Fruit fly (Drosophila melanogaster) whole organism, pupa: Measurements from ENCODE around the gene CG12607.
A peak's percentile ranks its signal among the peaks of the same experiment; 100 is the strongest.

Source experiments
- CG10348 ChIP-seq: fragments of 200-800 bp; sonication (Bioruptor generic); IDR thresholded peaks from 2 replicates; pipeline ENCODE4 v1.3.6; 2022; ENCODE audit warnings: missing biosample characterization, missing genetic modification characterization
- CG12605 ChIP-seq: fragments of 200-800 bp; sonication (Bioruptor generic); IDR thresholded peaks from 2 replicates; pipeline ENCODE4 v1.3.6; 2022; ENCODE audit warnings: missing biosample characterization, missing genetic modification characterization
- CG13204 ChIP-seq: fragments of 200-800 bp; sonication (Bioruptor generic); optimal IDR thresholded peaks from 2 replicates; lab custom pipeline; 2018; ENCODE audit warnings: missing biosample characterization, mild to moderate bottlenecking, missing genetic modification characterization, moderate library complexity
- CG14655 ChIP-seq: fragments of 200-800 bp; sonication (Bioruptor generic); optimal IDR thresholded peaks from 3 replicates; lab custom pipeline; 2017; ENCODE audit warnings: mild to moderate bottlenecking, missing biosample characterization, missing genetic modification reagents, missing genetic modification characterization
- CG15710 ChIP-seq: fragments of 200-800 bp; sonication (Bioruptor generic); optimal IDR thresholded peaks from 2 replicates; lab custom pipeline; 2018; ENCODE audit warnings: missing biosample characterization, mild to moderate bottlenecking, missing genetic modification characterization, moderate library complexity
- CG17806 ChIP-seq: fragments of 200-800 bp; sonication (Bioruptor generic); optimal IDR thresholded peaks from 2 replicates; lab custom pipeline; 2018; ENCODE audit warnings: missing biosample characterization, mild to moderate bottlenecking, missing genetic modification characterization, moderate library complexity
- CG32121 ChIP-seq: fragments of 200-800 bp; sonication (Bioruptor generic); IDR thresholded peaks from 2 replicates; pipeline ENCODE4 v1.3.6; 2022; ENCODE audit warnings: missing biosample characterization, missing genetic modification characterization
- CG34367 ChIP-seq: fragments of 200-800 bp; sonication (Bioruptor generic); optimal IDR thresholded peaks from 2 replicates; lab custom pipeline; 2018; ENCODE audit warnings: missing biosample characterization, mild to moderate bottlenecking, missing genetic modification characterization
- CG4496 ChIP-seq: fragments of 200-800 bp; sonication (Bioruptor generic); IDR thresholded peaks from 3 replicates; pipeline ENCODE4 v1.3.6; 2022; ENCODE audit warnings: missing biosample characterization, missing genetic modification characterization
- CG8159 ChIP-seq: fragments of 200-800 bp; sonication (Bioruptor generic); optimal IDR thresholded peaks from 3 replicates; lab custom pipeline; 2018; ENCODE audit warnings: missing biosample characterization, mild to moderate bottlenecking, missing genetic modification characterization, moderate library complexity
- CG8301 ChIP-seq: fragments of 200-800 bp; sonication (Bioruptor generic); optimal IDR thresholded peaks from 2 replicates; lab custom pipeline; 2018; ENCODE audit warnings: missing biosample characterization, mild to moderate bottlenecking, missing genetic modification characterization
- CG9948 ChIP-seq: fragments of 200-800 bp; sonication (Bioruptor generic); optimal IDR thresholded peaks from 2 replicates; lab custom pipeline; 2018; ENCODE audit warnings: missing biosample characterization, mild to moderate bottlenecking, missing genetic modification characterization, moderate library complexity
- D1 ChIP-seq: fragments of 200-800 bp; sonication (Bioruptor generic); optimal IDR thresholded peaks from 2 replicates; lab custom pipeline; 2018; ENCODE audit warnings: missing biosample characterization, mild to moderate bottlenecking, missing genetic modification characterization, moderate library complexity
- EcR ChIP-seq: fragments of 200-800 bp; sonication (Bioruptor generic); optimal IDR thresholded peaks from 3 replicates; lab custom pipeline; 2019; ENCODE audit warnings: missing biosample characterization, missing genetic modification characterization, mild to moderate bottlenecking, moderate library complexity, missing genetic modification reagents
- Ets98B ChIP-seq: fragments of 200-800 bp; sonication (Bioruptor generic); IDR thresholded peaks from 2 replicates; pipeline ENCODE4 v1.3.6; 2022; ENCODE audit warnings: missing biosample characterization, missing genetic modification characterization
- Pif1A ChIP-seq: fragments of 200-800 bp; sonication (Bioruptor generic); optimal IDR thresholded peaks from 3 replicates; lab custom pipeline; 2016; ENCODE audit warnings: missing biosample characterization, missing genetic modification characterization
- Pif1B ChIP-seq: fragments of 200-800 bp; sonication (Bioruptor generic); optimal IDR thresholded peaks from 3 replicates; lab custom pipeline; 2016; ENCODE audit warnings: missing biosample characterization, missing genetic modification characterization
- Snoo ChIP-seq: fragments of 200-800 bp; sonication (Bioruptor generic); optimal IDR thresholded peaks from 3 replicates; lab custom pipeline; 2017; ENCODE audit warnings: missing biosample characterization, mild to moderate bottlenecking, missing genetic modification characterization, inconsistent platforms
- fd96Ca ChIP-seq: fragments of 200-800 bp; sonication (Bioruptor generic); IDR thresholded peaks from 3 replicates; pipeline ENCODE4 v1.3.6; 2022; ENCODE audit warnings: missing biosample characterization, missing genetic modification characterization
- gl ChIP-seq: fragments of 200-800 bp; sonication (Bioruptor generic); optimal IDR thresholded peaks from 2 replicates; lab custom pipeline; 2018; ENCODE audit warnings: missing biosample characterization, mild to moderate bottlenecking, missing genetic modification characterization
- rn ChIP-seq: fragments of 200-800 bp; sonication (Bioruptor generic); IDR thresholded peaks from 2 replicates; pipeline ENCODE4 v1.3.6; 2022; ENCODE audit warnings: missing biosample characterization, missing genetic modification characterization

Gene CG12607

dm6 chr3L:4479938-4480337 lies 33.6 kb downstream of the CG12607 start, which contains the start of gene CG7465:
CG7465 (plus strand) TSS chr3L:4480283.
- no peak for TF ChIP-seq CG15710 (tag; lab: Kevin White, UChicago)
- TF ChIP-seq CG9948 (tag; lab: Kevin White, UChicago), result no peak
- no peak for TF ChIP-seq CG12605
- no peak for TF ChIP-seq CG8301 (tag; lab: Kevin White, UChicago)
- TF ChIP-seq CG14655, result no peak
- no peak for TF ChIP-seq EcR
- no peak for TF ChIP-seq CG17806 (tag; lab: Kevin White, UChicago)
- TF ChIP-seq CG10348 (GFP tag; lab: Robert Waterston, UW), result no peak
- no peak for TF ChIP-seq Ets98B
- TF ChIP-seq Pif1B (GFP tag; lab: Kevin White, UChicago), result no peak
- TF ChIP-seq Snoo (tag; lab: Kevin White, UChicago), result no peak
- TF ChIP-seq D1 (tag; lab: Kevin White, UChicago), result no peak
- TF ChIP-seq rn (GFP tag; lab: Robert Waterston, UW), result no peak
- TF ChIP-seq CG8159 (tag; lab: Kevin White, UChicago), result no peak

- TF ChIP-seq CG34367 (tag; lab: Kevin White, UChicago) (no peak), fd96Ca (GFP tag; lab: Robert Waterston, UW) (peak; percentile 52; the same call in 1 of the 3 replicates), CG4496 (GFP tag; lab: Robert Waterston, UW) (0 out of 3 replicates have a peak, but pooled peaks have one; percentile 13)
Measured at dm6 chr3L:4480764-4481163, 34.4 kb downstream of the CG12607 start.

- no peak for TF ChIP-seq gl (tag; lab: Kevin White, UChicago)
- TF ChIP-seq rn (GFP tag; lab: Robert Waterston, UW), result no peak
- no peak for TF ChIP-seq CG13204 (GFP tag; lab: Kevin White, UChicago)
- no peak for TF ChIP-seq CG4496 (GFP tag; lab: Robert Waterston, UW)
- no peak for TF ChIP-seq CG15710 (tag; lab: Kevin White, UChicago)
- TF ChIP-seq CG9948 (tag; lab: Kevin White, UChicago), result no peak
- TF ChIP-seq CG8301 (tag; lab: Kevin White, UChicago), result no peak
- TF ChIP-seq EcR, result no peak
- TF ChIP-seq Pif1B (GFP tag; lab: Kevin White, UChicago), result no peak
- TF ChIP-seq CG12605, result no peak
- TF ChIP-seq CG32121 (GFP tag; lab: Robert Waterston, UW), result no peak
- no peak for TF ChIP-seq D1 (tag; lab: Kevin White, UChicago)
- TF ChIP-seq CG8159 (tag; lab: Kevin White, UChicago), result no peak
- no peak for TF ChIP-seq Ets98B
- TF ChIP-seq Pif1A (GFP tag; lab: Kevin White, UChicago), result no peak
- TF ChIP-seq fd96Ca (GFP tag; lab: Robert Waterston, UW), result no peak
Measured at dm6 chr3L:4482509-4482908, 36.1 kb downstream of the CG12607 start, which contains the start of gene CG11350. CG11350 (plus strand) TSS chr3L:4482809.

dm6 chr3L:4484623-4485022 lies 38.2 kb downstream of the CG12607 start:
- TF ChIP-seq CG10348 (GFP tag; lab: Robert Waterston, UW) (no peak), CG32121 (GFP tag; lab: Robert Waterston, UW) (no peak), EcR (peak; percentile 63), rn (GFP tag; lab: Robert Waterston, UW) (no peak), Snoo (tag; lab: Kevin White, UChicago) (no peak)

DNA sequence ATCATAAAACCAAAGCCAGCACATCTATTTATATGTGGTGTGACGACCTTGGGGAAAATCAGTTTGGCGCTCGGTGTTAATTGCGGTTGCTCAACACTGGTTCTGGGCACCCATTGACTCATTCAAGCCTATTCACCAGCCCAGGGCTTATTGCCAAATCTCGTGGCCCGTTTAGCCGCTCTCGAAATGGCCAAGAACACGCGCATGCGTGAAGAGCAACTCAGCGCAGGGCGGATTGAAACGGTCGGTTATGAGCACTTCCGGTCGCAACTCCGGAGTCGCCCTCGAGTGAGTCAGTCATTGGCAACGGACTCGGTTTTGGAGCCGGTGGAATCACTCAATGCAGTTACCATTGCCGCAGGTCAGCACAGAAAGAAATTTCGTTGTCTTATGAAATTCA lies 43.1 kb downstream of the CG12607 start:
- no peak for TF ChIP-seq EcR
- no peak for TF ChIP-seq rn (GFP tag; lab: Robert Waterston, UW)
- TF ChIP-seq CG8159 (tag; lab: Kevin White, UChicago), result no peak
- TF ChIP-seq CG17806 (tag; lab: Kevin White, UChicago), result no peak
- TF ChIP-seq CG8301 (tag; lab: Kevin White, UChicago), result no peak
- no peak for TF ChIP-seq CG14655
- TF ChIP-seq CG4496 (GFP tag; lab: Robert Waterston, UW), result no peak
- TF ChIP-seq Pif1B (GFP tag; lab: Kevin White, UChicago), result no peak

- no peak for TF ChIP-seq CG10348 (GFP tag; lab: Robert Waterston, UW)
- no peak for TF ChIP-seq CG8159 (tag; lab: Kevin White, UChicago)
- no peak for TF ChIP-seq CG32121 (GFP tag; lab: Robert Waterston, UW)
- TF ChIP-seq rn (GFP tag; lab: Robert Waterston, UW), result no peak
- TF ChIP-seq CG13204 (GFP tag; lab: Kevin White, UChicago), result peak; percentile 90
- TF ChIP-seq CG4496 (GFP tag; lab: Robert Waterston, UW), result peak; percentile 20; the same call in 1 of the 3 replicates
- TF ChIP-seq EcR, result peak; percentile 51
- TF ChIP-seq CG12605, result no peak
- no peak for TF ChIP-seq Snoo (tag; lab: Kevin White, UChicago)
- TF ChIP-seq Ets98B, result no peak
- no peak for TF ChIP-seq gl (tag; lab: Kevin White, UChicago)
- TF ChIP-seq, all 21 proteins: peak for 3
Measured at dm6 chr3L:4490702-4491243, 44.4 kb downstream of the CG12607 start, which contains the start of gene CG13722. CG13722 (minus strand) TSS chr3L:4490963.

- TF ChIP-seq rn (GFP tag; lab: Robert Waterston, UW) (no peak), CG9948 (tag; lab: Kevin White, UChicago) (no peak), EcR (peak; percentile 88), Snoo (tag; lab: Kevin White, UChicago) (no peak), CG13204 (GFP tag; lab: Kevin White, UChicago) (peak; percentile 44), CG14655 (no peak), CG17806 (tag; lab: Kevin White, UChicago) (no peak), gl (tag; lab: Kevin White, UChicago) (no peak)
Measured at dm6 chr3L:4493609-4494008, 47.2 kb downstream of the CG12607 start.
